Worm (Caenorhabditis elegans) whole organism, late embryonic: Measurements from ENCODE around the gene emc-6.

Source experiments
- F13H6.1 ChIP-seq: sonication (generic microtip); optimal IDR thresholded peaks from 2 replicates; lab custom pipeline; 2016; ENCODE audit warnings: missing genetic modification characterization, missing compliant biosample characterization
- Y22D7AL.16 ChIP-seq: sonication (generic microtip); optimal IDR thresholded peaks from 2 replicates; lab custom pipeline; 2016; ENCODE audit warnings: missing genetic modification characterization, missing compliant biosample characterization
- ceh-18 ChIP-seq: sonication (generic microtip); optimal IDR thresholded peaks from 2 replicates; lab custom pipeline; 2016; ENCODE audit warnings: missing genetic modification characterization, missing compliant biosample characterization
- ceh-2 ChIP-seq: sonication (generic microtip); optimal IDR thresholded peaks from 2 replicates; lab custom pipeline; 2016; ENCODE audit warnings: missing genotype, missing genetic modification characterization, missing compliant biosample characterization
- ceh-31 ChIP-seq: sonication (generic microtip); optimal IDR thresholded peaks from 2 replicates; lab custom pipeline; 2016; ENCODE audit warnings: missing genetic modification characterization, missing compliant biosample characterization
- ceh-34 ChIP-seq: sonication (generic microtip); optimal IDR thresholded peaks from 2 replicates; lab custom pipeline; 2016; ENCODE audit warnings: mild to moderate bottlenecking, missing genetic modification characterization, missing compliant biosample characterization
- ceh-48 ChIP-seq: sonication (generic microtip); optimal IDR thresholded peaks from 2 replicates; lab custom pipeline; 2016; ENCODE audit warnings: missing genetic modification characterization, inconsistent platforms, missing compliant biosample characterization
- ceh-9 ChIP-seq: sonication (generic microtip); optimal IDR thresholded peaks from 2 replicates; lab custom pipeline; 2016; ENCODE audit warnings: mild to moderate bottlenecking, missing genetic modification characterization, inconsistent platforms, missing compliant biosample characterization
- che-1 ChIP-seq: sonication (generic microtip); optimal IDR thresholded peaks from 2 replicates; lab custom pipeline; 2016; ENCODE audit warnings: mild to moderate bottlenecking, missing genetic modification characterization, missing compliant biosample characterization
- dve-1 ChIP-seq: sonication (generic microtip); optimal IDR thresholded peaks from 2 replicates; lab custom pipeline; 2017; ENCODE audit warnings: antibody characterized with exemption, mild to moderate bottlenecking, missing genetic modification characterization, missing compliant biosample characterization
- elt-2 ChIP-seq: sonication (generic microtip); optimal IDR thresholded peaks from 2 replicates; lab custom pipeline; 2016; ENCODE audit warnings: missing genetic modification reagents, missing genetic modification characterization, missing compliant biosample characterization
- fkh-10 ChIP-seq: fragments of 150-350 bp; optimal IDR thresholded peaks from 2 replicates; lab custom pipeline; 2014; ENCODE audit warnings: missing biosample characterization, missing genetic modification reagents, missing genetic modification characterization
- fkh-6 ChIP-seq: sonication (generic microtip); optimal IDR thresholded peaks from 2 replicates; lab custom pipeline; 2016; ENCODE audit warnings: missing genetic modification characterization, missing compliant biosample characterization
- gmeb-2 ChIP-seq: sonication (generic microtip); optimal IDR thresholded peaks from 2 replicates; lab custom pipeline; 2016; ENCODE audit warnings: missing genetic modification characterization, inconsistent platforms, missing compliant biosample characterization
- hlh-13 ChIP-seq: fragments of 200-800 bp; sonication (Bioruptor generic); optimal IDR thresholded peaks from 2 replicates; lab custom pipeline; 2018; ENCODE audit warnings: mild to moderate bottlenecking, missing genetic modification characterization, missing compliant biosample characterization
- hlh-15 ChIP-seq: sonication (generic microtip); optimal IDR thresholded peaks from 2 replicates; lab custom pipeline; 2016; ENCODE audit warnings: missing genetic modification characterization, missing compliant biosample characterization
- lim-6 ChIP-seq: sonication (generic microtip); optimal IDR thresholded peaks from 2 replicates; lab custom pipeline; 2016; ENCODE audit warnings: missing genetic modification characterization, missing compliant biosample characterization
- lin-11 ChIP-seq: fragments of 200-800 bp; sonication (Bioruptor generic); optimal IDR thresholded peaks from 2 replicates; lab custom pipeline; 2018; ENCODE audit warnings: mild to moderate bottlenecking, missing genetic modification characterization, missing compliant biosample characterization
- nfya-1 ChIP-seq: sonication (generic microtip); optimal IDR thresholded peaks from 2 replicates; lab custom pipeline; 2017; ENCODE audit warnings: missing genetic modification characterization, mild to moderate bottlenecking, missing compliant biosample characterization, antibody characterized with exemption, moderate library complexity
- nhr-232 ChIP-seq: sonication (generic microtip); optimal IDR thresholded peaks from 2 replicates; lab custom pipeline; 2016; ENCODE audit warnings: missing genetic modification characterization, missing compliant biosample characterization
- npax-4 ChIP-seq: sonication (generic microtip); optimal IDR thresholded peaks from 2 replicates; lab custom pipeline; 2016; ENCODE audit warnings: missing genetic modification characterization, missing compliant biosample characterization
- odd-2 ChIP-seq: sonication (generic microtip); optimal IDR thresholded peaks from 2 replicates; lab custom pipeline; 2017; ENCODE audit warnings: antibody characterized with exemption, mild to moderate bottlenecking, missing genetic modification characterization, missing compliant biosample characterization
- pax-1 ChIP-seq: fragments of 150-350 bp; optimal IDR thresholded peaks from 2 replicates; lab custom pipeline; 2014; ENCODE audit warnings: missing biosample characterization, missing genetic modification characterization
- pha-2 ChIP-seq: sonication (generic microtip); optimal IDR thresholded peaks from 2 replicates; lab custom pipeline; 2017; ENCODE audit warnings: mild to moderate bottlenecking, missing genetic modification characterization, missing compliant biosample characterization
- pqm-1 ChIP-seq: sonication (generic microtip); optimal IDR thresholded peaks from 2 replicates; lab custom pipeline; 2016; ENCODE audit warnings: missing genetic modification characterization, missing compliant biosample characterization
- ref-2 ChIP-seq: sonication (generic microtip); optimal IDR thresholded peaks from 2 replicates; lab custom pipeline; 2016; ENCODE audit warnings: missing genetic modification characterization, missing compliant biosample characterization
- sox-2 ChIP-seq: fragments of 200-800 bp; sonication (Bioruptor generic); IDR thresholded peaks from 2 replicates; pipeline ENCODE4 v1.3.6; 2022; ENCODE audit warnings: missing genetic modification reagents, missing genetic modification characterization, missing compliant biosample characterization
- sox-4 ChIP-seq: sonication (generic microtip); optimal IDR thresholded peaks from 2 replicates; lab custom pipeline; 2017; ENCODE audit warnings: mild to moderate bottlenecking, missing genetic modification characterization, inconsistent platforms, missing compliant biosample characterization
- tbx-2 ChIP-seq: sonication (generic microtip); optimal IDR thresholded peaks from 2 replicates; lab custom pipeline; 2016; ENCODE audit warnings: missing genetic modification characterization, missing compliant biosample characterization
- ttx-3 ChIP-seq: sonication (generic microtip); optimal IDR thresholded peaks from 2 replicates; lab custom pipeline; 2016; ENCODE audit warnings: missing genetic modification reagents, missing genetic modification characterization, missing compliant biosample characterization
- unc-3 ChIP-seq, 2 experiments: fragments of 200-800 bp in 1 of 2; sonication (Bioruptor generic) in 1 of 2; sonication (generic microtip) in 1 of 2; conservative IDR thresholded peaks in 1 of 2; optimal IDR thresholded peaks in 1 of 2; 2 replicates each; pipeline versions ENCODE4 v1.3.6 to Lab custom; 2016 to 2022; ENCODE audit warnings: missing compliant biosample characterization in 2 of 2, missing genetic modification characterization in 2 of 2, missing genetic modification reagents in 1 of 2
- unc-42 ChIP-seq: sonication (generic microtip); optimal IDR thresholded peaks from 2 replicates; lab custom pipeline; 2016; ENCODE audit warnings: missing genotype, missing genetic modification characterization, missing compliant biosample characterization
- ztf-16 ChIP-seq: sonication (generic microtip); optimal IDR thresholded peaks from 2 replicates; lab custom pipeline; 2017; ENCODE audit warnings: missing genetic modification characterization, missing compliant biosample characterization

The emc-6 gene

DNA sequence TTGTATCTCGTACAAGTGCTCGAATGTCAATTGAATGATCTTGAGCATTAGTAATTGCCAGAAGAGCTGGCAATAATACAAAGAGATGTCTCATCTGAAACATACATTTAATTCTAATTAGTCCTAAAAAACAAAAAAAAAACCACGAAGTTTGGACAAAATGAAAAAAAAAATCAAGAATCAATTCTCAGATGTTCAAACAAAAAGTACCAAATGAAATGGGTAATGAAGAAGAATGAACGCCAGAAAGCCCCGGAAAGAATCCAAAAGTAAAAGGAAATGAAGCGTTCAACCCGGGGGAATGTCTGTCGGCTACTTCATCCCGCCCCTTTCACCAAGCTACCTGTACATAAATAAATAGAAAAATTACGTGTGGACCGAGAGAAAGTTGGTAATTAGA is 8.4 kb upstream of the emc-6 start, which contains the start of gene F33D4.6:
TSS of gene F33D4.6 (minus strand) at position 101 of the 400 bp plus-strand sequence.
- TF ChIP-seq nhr-232 (tag; lab: Kevin White, UChicago) (no peak), unc-3 (GFP tag; conservative IDR thresholded peaks at IDR 0.05; lab: Robert Waterston, UW) (no peak), unc-3 (tag; optimal IDR thresholded peaks at IDR 0.05; lab: Kevin White, UChicago) (no peak), pqm-1 (tag; lab: Kevin White, UChicago) (no peak), ceh-18 (tag; lab: Kevin White, UChicago) (no peak), unc-42 (tag; lab: Kevin White, UChicago) (no peak), ceh-9 (tag; lab: Kevin White, UChicago) (no peak), hlh-13 (GFP tag; lab: Kevin White, UChicago) (no peak), ceh-34 (tag; lab: Kevin White, UChicago) (no peak), hlh-15 (tag; lab: Kevin White, UChicago) (no peak), sox-2 (GFP tag; lab: Robert Waterston, UW) (no peak), gmeb-2 (tag; lab: Kevin White, UChicago) (no peak), pax-1 (tag; lab: Kevin White, UChicago) (no peak)
- TF ChIP-seq, all 69 proteins: peak for 0

DNA sequence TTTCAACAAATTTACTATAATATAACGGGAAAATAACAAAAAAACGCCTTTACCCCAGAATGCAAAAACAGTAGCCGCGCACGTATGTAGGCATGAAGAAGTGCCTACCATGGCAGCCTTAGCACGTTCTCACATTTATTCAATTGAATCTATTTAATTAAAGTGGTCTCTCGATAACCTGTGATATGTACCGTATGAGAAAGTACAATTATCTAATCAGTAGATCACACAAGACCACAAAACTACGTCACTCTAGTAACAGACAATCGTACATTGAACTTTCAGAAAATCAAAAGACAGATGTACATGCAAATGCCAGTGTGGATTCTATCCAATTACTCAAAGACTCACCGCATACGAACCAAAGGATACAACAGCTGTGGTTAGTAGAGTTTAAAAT is 2.7 kb upstream of the emc-6 start:
- no peak for TF ChIP-seq ceh-34 (tag; lab: Kevin White, UChicago)
- TF ChIP-seq fkh-10 (GFP tag; lab: Kevin White, UChicago): no peak
- no peak for TF ChIP-seq ztf-16 (tag; lab: Kevin White, UChicago)
- no peak for TF ChIP-seq nfya-1 (tag; lab: Kevin White, UChicago)
- no peak for TF ChIP-seq npax-4
- no peak for TF ChIP-seq ceh-48
- no peak for TF ChIP-seq ref-2 (tag; lab: Kevin White, UChicago)
- no peak for TF ChIP-seq ttx-3 (tag; lab: Kevin White, UChicago)

DNA sequence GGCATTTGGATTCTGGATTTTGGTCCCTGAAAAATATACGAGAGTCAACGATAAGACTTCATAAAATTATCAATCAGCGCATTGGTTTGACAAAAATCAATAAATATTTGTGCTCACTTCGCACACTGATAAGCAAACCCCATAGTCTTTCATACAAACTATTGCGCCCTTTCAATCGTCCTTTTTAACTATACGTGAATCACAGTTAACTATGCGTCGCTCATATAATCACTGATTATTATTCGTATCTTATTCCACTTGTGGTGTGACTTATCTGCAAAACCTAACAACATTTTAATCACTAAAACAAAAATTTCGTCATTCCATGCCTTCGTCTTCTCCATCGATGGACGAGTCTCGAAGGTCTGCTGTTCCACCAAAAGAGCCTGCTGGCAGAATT is 1.3 kb upstream of the emc-6 start, which contains the start of gene nhr-8:
TSS of gene nhr-8 (plus strand) at position 160 of the 400 bp plus-strand sequence.
- peak; percentile 89 for TF ChIP-seq elt-2 (tag; lab: Kevin White, UChicago)
- TF ChIP-seq dve-1 (tag; lab: Kevin White, UChicago): no peak

DNA sequence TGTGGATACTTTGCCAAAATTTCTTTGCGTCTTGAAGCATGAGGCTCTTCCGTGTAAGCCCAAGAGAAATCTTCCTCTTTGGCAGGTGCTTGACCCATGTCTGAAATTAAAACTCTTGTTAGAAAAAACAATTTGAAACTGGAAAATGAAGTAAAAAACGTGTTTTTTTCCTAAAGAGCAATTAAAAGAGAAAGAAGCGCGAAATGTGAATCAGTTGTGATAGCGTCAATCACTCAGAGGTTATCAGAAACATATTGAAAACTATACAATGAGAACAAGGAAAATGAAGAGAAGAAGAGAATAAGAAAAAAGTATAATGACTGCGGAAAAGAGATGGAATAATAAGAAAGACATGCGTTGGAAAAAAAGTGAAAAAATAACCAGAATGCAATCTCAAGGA is 2.7 kb downstream of the emc-6 start, which contains the start of gene F33D4.4:
TSS of gene F33D4.4 (minus strand) at position 101 of the 400 bp plus-strand sequence.
- TF ChIP-seq lin-11: no peak
- no peak for TF ChIP-seq ztf-16 (tag; lab: Kevin White, UChicago)
- TF ChIP-seq lim-6 (tag; lab: Kevin White, UChicago): no peak
- no peak for TF ChIP-seq fkh-6 (tag; lab: Kevin White, UChicago)
- no peak for TF ChIP-seq sox-4 (tag; lab: Kevin White, UChicago)
- TF ChIP-seq pha-2 (tag; lab: Kevin White, UChicago): no peak

DNA sequence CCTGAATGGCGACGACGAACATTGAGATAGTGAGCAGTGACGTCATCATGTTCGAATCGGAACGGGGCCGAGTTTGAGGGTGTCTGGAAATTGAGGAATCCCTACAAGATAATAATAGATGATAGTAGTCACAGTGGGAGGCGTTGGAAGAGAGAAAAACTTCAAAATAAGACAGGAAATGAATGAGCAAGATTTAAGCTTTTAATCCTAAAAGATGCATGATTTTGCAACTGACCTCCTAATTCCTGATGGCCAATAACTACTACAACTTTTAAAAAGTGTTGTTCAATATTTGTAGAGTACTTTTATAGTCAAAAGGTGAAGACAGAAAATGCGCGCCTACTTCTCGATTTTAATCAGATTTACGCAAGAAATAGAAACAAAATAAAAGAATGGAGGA is 11.2 kb downstream of the emc-6 start, which contains the start of gene flp-13:
TSS of gene flp-13 (minus strand) at position 101 of the 400 bp plus-strand sequence.
- no peak for TF ChIP-seq fkh-10 (GFP tag; lab: Kevin White, UChicago)
- TF ChIP-seq tbx-2: no peak
- no peak for TF ChIP-seq ceh-31 (tag; lab: Kevin White, UChicago)
- TF ChIP-seq pax-1 (tag; lab: Kevin White, UChicago): no peak

DNA sequence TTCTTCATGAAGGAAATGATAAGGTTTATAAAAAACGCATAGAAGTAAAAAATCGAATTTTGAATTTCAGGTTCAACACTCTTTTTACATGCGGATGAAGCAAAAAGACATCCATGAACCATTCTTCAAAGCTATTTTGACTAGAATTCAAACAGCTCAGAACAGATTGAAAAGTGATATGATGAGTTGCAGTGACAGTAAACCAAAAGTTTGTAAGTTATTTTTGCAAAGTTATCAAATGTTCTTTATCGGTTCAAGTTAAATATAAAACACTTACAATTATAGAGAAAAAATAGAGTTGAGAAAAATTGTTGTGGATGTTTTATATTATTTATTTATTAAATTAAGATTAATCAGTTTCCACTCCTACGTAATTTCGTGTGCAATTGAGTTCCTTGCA is 17.1 kb downstream of the emc-6 start:
- no peak for TF ChIP-seq odd-2
- no peak for TF ChIP-seq sox-2 (GFP tag; lab: Robert Waterston, UW)
- TF ChIP-seq hlh-13 (GFP tag; lab: Kevin White, UChicago): no peak
- no peak for TF ChIP-seq F13H6.1 (tag; lab: Kevin White, UChicago)
- no peak for TF ChIP-seq ceh-18 (tag; lab: Kevin White, UChicago)
- no peak for TF ChIP-seq che-1 (tag; lab: Kevin White, UChicago)
- TF ChIP-seq nfya-1 (tag; lab: Kevin White, UChicago): no peak
- TF ChIP-seq Y22D7AL.16 (tag; lab: Kevin White, UChicago): no peak
- TF ChIP-seq ceh-2 (tag; lab: Kevin White, UChicago): no peak
- TF ChIP-seq gmeb-2 (tag; lab: Kevin White, UChicago): no peak
